Worm (Caenorhabditis elegans) whole organism, L4 larva: Measurements from ENCODE around the gene ptr-9.

Source experiments
- F26F4.8 ChIP-seq: fragments of 200-800 bp; sonication (Bioruptor generic); conservative IDR thresholded peaks from 2 replicates; pipeline ENCODE4 v1.3.6; 2022; ENCODE audit warnings: missing genetic modification characterization, missing compliant biosample characterization
- T20F7.1 ChIP-seq: fragments of 200-800 bp; sonication (Bioruptor generic); optimal IDR thresholded peaks from 2 replicates; lab custom pipeline; 2018; ENCODE audit warnings: mild to moderate bottlenecking, missing genetic modification characterization, missing compliant biosample characterization
- Y105C5A.15 ChIP-seq: fragments of 200-800 bp; sonication (Bioruptor generic); IDR thresholded peaks from 2 replicates; pipeline ENCODE4 v1.3.6; 2022; ENCODE audit warnings: missing genetic modification characterization, missing compliant biosample characterization
- aha-1 ChIP-seq: fragments of 150-350 bp; peaks from one replicate; lab custom pipeline; 2014; ENCODE audit warnings: missing biosample characterization, missing genetic modification characterization
- ama-1 ChIP-seq: fragments of 150-350 bp; optimal IDR thresholded peaks from 2 replicates; lab custom pipeline; 2014; ENCODE audit warnings: inconsistent platforms, mixed read lengths
- arid-1 ChIP-seq: fragments of 200-800 bp; sonication (Bioruptor generic); conservative IDR thresholded peaks from 2 replicates; pipeline ENCODE4 v1.3.6; 2022; ENCODE audit warnings: missing genetic modification reagents, missing genetic modification characterization, missing compliant biosample characterization
- ces-1 ChIP-seq: fragments of 150-350 bp; sonication (generic microtip); optimal IDR thresholded peaks from 4 replicates; lab custom pipeline; 2014; ENCODE audit warnings: missing biosample characterization, missing genetic modification reagents, missing genetic modification characterization
- cey-2 ChIP-seq: sonication (generic microtip); optimal IDR thresholded peaks from 3 replicates; lab custom pipeline; 2017; ENCODE audit warnings: missing genetic modification characterization, mild to moderate bottlenecking, missing compliant biosample characterization, antibody characterized with exemption, borderline replicate concordance; ENCODE audit not compliant: insufficient read depth
- daf-19 ChIP-seq: fragments of 200-800 bp; sonication (Bioruptor generic); conservative IDR thresholded peaks from 2 replicates; pipeline ENCODE4 v1.3.6; 2022; ENCODE audit warnings: missing genetic modification characterization, missing compliant biosample characterization
- dmd-6 ChIP-seq: fragments of 200-800 bp; sonication (Bioruptor generic); IDR thresholded peaks from 2 replicates; pipeline ENCODE4 v1.3.6; 2022; ENCODE audit warnings: missing genetic modification reagents, missing genetic modification characterization, missing compliant biosample characterization
- dmd-9 ChIP-seq: fragments of 200-800 bp; sonication (Bioruptor generic); IDR thresholded peaks from 2 replicates; pipeline ENCODE4 v1.3.6; 2022; ENCODE audit warnings: missing genetic modification reagents, missing genetic modification characterization, missing compliant biosample characterization
- fos-1 ChIP-seq: fragments of 150-350 bp; optimal IDR thresholded peaks from 2 replicates; lab custom pipeline; 2014; ENCODE audit warnings: missing biosample characterization, missing genetic modification characterization
- hlh-11 ChIP-seq: fragments of 200-800 bp; sonication (Bioruptor generic); optimal IDR thresholded peaks from 2 replicates; lab custom pipeline; 2018; ENCODE audit warnings: mild to moderate bottlenecking, missing genetic modification characterization, missing compliant biosample characterization
- jun-1 ChIP-seq: fragments of 150-350 bp; optimal IDR thresholded peaks from 2 replicates; lab custom pipeline; 2014; ENCODE audit warnings: missing biosample characterization, missing genetic modification reagents, missing genetic modification characterization
- lin-1 ChIP-seq: fragments of 200-800 bp; sonication (Bioruptor generic); IDR thresholded peaks from 2 replicates; pipeline ENCODE4 v1.3.6; 2022; ENCODE audit warnings: missing genetic modification reagents, missing genetic modification characterization, missing compliant biosample characterization
- lin-38 ChIP-seq: fragments of 200-800 bp; sonication (Bioruptor generic); IDR thresholded peaks from 2 replicates; pipeline ENCODE4 v1.3.6; 2022; ENCODE audit warnings: missing genetic modification reagents, missing genetic modification characterization, missing compliant biosample characterization
- mdt-29 ChIP-seq: fragments of 200-800 bp; sonication (Bioruptor generic); IDR thresholded peaks from 2 replicates; pipeline ENCODE4 v1.3.6; 2022; ENCODE audit warnings: missing genetic modification reagents, missing genetic modification characterization, missing compliant biosample characterization
- mep-1 ChIP-seq: fragments of 150-350 bp; sonication (generic microtip); optimal IDR thresholded peaks from 3 replicates; lab custom pipeline; 2014; ENCODE audit warnings: missing biosample characterization, missing genetic modification characterization
- mes-2 ChIP-seq: sonication (generic microtip); optimal IDR thresholded peaks from 2 replicates; lab custom pipeline; 2016; ENCODE audit warnings: missing genotype, mild to moderate bottlenecking, missing genetic modification characterization, missing compliant biosample characterization; ENCODE audit not compliant: poor library complexity, severe bottlenecking
- nhr-102 ChIP-seq: sonication (generic microtip); optimal IDR thresholded peaks from 2 replicates; lab custom pipeline; 2016; ENCODE audit warnings: mild to moderate bottlenecking, missing genetic modification characterization, moderate library complexity, missing compliant biosample characterization
- nhr-237 ChIP-seq: sonication (generic microtip); optimal IDR thresholded peaks from 2 replicates; lab custom pipeline; 2017; ENCODE audit warnings: missing biosample characterization, missing genetic modification characterization
- nhr-76 ChIP-seq: fragments of 150-350 bp; optimal IDR thresholded peaks from 2 replicates; lab custom pipeline; 2014; ENCODE audit warnings: missing biosample characterization, missing genetic modification characterization
- nhr-77 ChIP-seq: fragments of 150-350 bp; optimal IDR thresholded peaks from 2 replicates; lab custom pipeline; 2014; ENCODE audit warnings: missing biosample characterization, missing genetic modification characterization
- pha-4 ChIP-seq, 2 experiments: fragments of 150-350 bp in 1 of 2; fragments of 200-800 bp in 1 of 2; sonication (Bioruptor generic) in 1 of 2; IDR thresholded peaks in 1 of 2; optimal IDR thresholded peaks in 1 of 2; 2 replicates each; pipeline versions ENCODE4 v1.3.6 to Lab custom; 2014 to 2022; ENCODE audit warnings: missing genetic modification characterization in 2 of 2, missing genetic modification reagents in 2 of 2, missing biosample characterization in 1 of 2, missing compliant biosample characterization in 1 of 2
- saeg-2 ChIP-seq: fragments of 200-800 bp; sonication (Bioruptor generic); IDR thresholded peaks from 2 replicates; pipeline ENCODE4 v1.3.6; 2022; ENCODE audit warnings: missing genetic modification reagents, missing genetic modification characterization, missing compliant biosample characterization
- sdz-12 ChIP-seq: fragments of 200-800 bp; sonication (Bioruptor generic); optimal IDR thresholded peaks from 2 replicates; lab custom pipeline; 2018; ENCODE audit warnings: mild to moderate bottlenecking, missing genetic modification characterization, missing compliant biosample characterization
- set-16 ChIP-seq: fragments of 200-800 bp; sonication (Bioruptor generic); IDR thresholded peaks from 2 replicates; pipeline ENCODE4 v1.3.6; 2022; ENCODE audit warnings: missing genetic modification reagents, missing genetic modification characterization, missing compliant biosample characterization
- spr-1 ChIP-seq: sonication (generic microtip); optimal IDR thresholded peaks from 2 replicates; lab custom pipeline; 2016; ENCODE audit warnings: mild to moderate bottlenecking, missing genetic modification characterization, missing compliant biosample characterization
- spr-3 ChIP-seq: fragments of 200-800 bp; sonication (Bioruptor generic); optimal IDR thresholded peaks from 2 replicates; lab custom pipeline; 2018; ENCODE audit warnings: mild to moderate bottlenecking, missing genetic modification characterization, missing compliant biosample characterization
- tra-1 ChIP-seq: fragments of 200-800 bp; sonication (Bioruptor generic); IDR thresholded peaks from 2 replicates; pipeline ENCODE4 v1.3.6; 2022; ENCODE audit warnings: missing genetic modification reagents, missing genetic modification characterization, missing compliant biosample characterization
- unc-62 ChIP-seq, 3 experiments: fragments of 150-350 bp in 1 of 3; sonication (generic microtip); optimal IDR thresholded peaks in 2 of 3; peaks in 1 of 3; 1 replicate in 1 of 3; 2 replicates in 2 of 3; lab custom pipeline; 2014 to 2017; ENCODE audit warnings: missing biosample characterization in 3 of 3, missing genetic modification characterization in 3 of 3, missing genetic modification reagents in 3 of 3, missing genotype in 1 of 3

Gene ptr-9

ce11 chrIII:9118921-9119606 is 42.4 kb downstream of the ptr-9 start, which contains the start of gene ced-11:
ced-11 (plus strand) TSS chrIII:9119556.
- TF ChIP-seq arid-1 (GFP tag; lab: Robert Waterston, UW) (no peak), unc-62 (GFP tag; optimal IDR thresholded peaks at IDR 0.05 in 1 of 2; lab: Kevin White, UChicago) (peak in 1 of 2 experiments; percentile 17), unc-62 (tag; optimal IDR thresholded peaks at IDR 0.05; lab: Kevin White, UChicago) (no peak)

- TF ChIP-seq nhr-102 (tag; lab: Kevin White, UChicago) = no peak
- TF ChIP-seq unc-62 (GFP tag; optimal IDR thresholded peaks at IDR 0.05 in 1 of 2; lab: Kevin White, UChicago) = peak in 1 of 2 experiments; percentile 81
- no peak for TF ChIP-seq unc-62 (tag; optimal IDR thresholded peaks at IDR 0.05; lab: Kevin White, UChicago)
- TF ChIP-seq, all 104 proteins: peak for 1
Measured at ce11 chrIII:9118314-9118850, 43.1 kb downstream of the ptr-9 start, which contains the start of gene grl-11. grl-11 (minus strand) TSS chrIII:9118364.

ce11 chrIII:9115745-9116144 is 45.7 kb downstream of the ptr-9 start:
- TF ChIP-seq dmd-6 = no peak
- peak in 1 of 2 experiments; percentile 77 for TF ChIP-seq unc-62 (GFP tag; optimal IDR thresholded peaks at IDR 0.05 in 1 of 2; lab: Kevin White, UChicago)
- TF ChIP-seq unc-62 (tag; optimal IDR thresholded peaks at IDR 0.05; lab: Kevin White, UChicago) = no peak
- TF ChIP-seq lin-38 = no peak
- TF ChIP-seq set-16 = no peak
- TF ChIP-seq pha-4 (GFP tag; IDR thresholded peaks at IDR 0.05; lab: Robert Waterston, UW) = no peak
- no peak for TF ChIP-seq pha-4 (tag; optimal IDR thresholded peaks at IDR 0.05; lab: Kevin White, UChicago)
- TF ChIP-seq mes-2 (tag; lab: Kevin White, UChicago) = no peak
- TF ChIP-seq nhr-77 (tag; lab: Kevin White, UChicago) = no peak
- no peak for TF ChIP-seq ces-1 (GFP tag; lab: Kevin White, UChicago)
- TF ChIP-seq spr-3 (GFP tag; lab: Kevin White, UChicago) = no peak
- no peak for TF ChIP-seq F26F4.8 (GFP tag; lab: Robert Waterston, UW)
- TF ChIP-seq aha-1 (tag; lab: Kevin White, UChicago) = peak; percentile 52

- TF ChIP-seq lin-1 (GFP tag; lab: Robert Waterston, UW) (no peak), hlh-11 (tag; lab: Kevin White, UChicago) (no peak), daf-19 (GFP tag; lab: Robert Waterston, UW) (no peak), saeg-2 (GFP tag; lab: Robert Waterston, UW) (no peak), mes-2 (tag; lab: Kevin White, UChicago) (no peak), ama-1 (lab: Kevin White, UChicago) (no peak), cey-2 (tag; lab: Kevin White, UChicago) (no peak), jun-1 (no peak), Y105C5A.15 (GFP tag; lab: Robert Waterston, UW) (no peak), nhr-102 (tag; lab: Kevin White, UChicago) (no peak), fos-1 (tag; lab: Kevin White, UChicago) (no peak), tra-1 (GFP tag; lab: Robert Waterston, UW) (no peak), T20F7.1 (GFP tag; lab: Kevin White, UChicago) (no peak), sdz-12 (GFP tag; lab: Kevin White, UChicago) (no peak), dmd-9 (GFP tag; lab: Robert Waterston, UW) (no peak), nhr-237 (tag; lab: Kevin White, UChicago) (no peak), mdt-29 (GFP tag; lab: Robert Waterston, UW) (no peak)
Measured at ce11 chrIII:9114649-9115048, 46.8 kb downstream of the ptr-9 start, which contains the start of gene ZK512.1. ZK512.1 (plus strand) TSS chrIII:9114949.

ce11 chrIII:9114076-9114475 is 47.4 kb downstream of the ptr-9 start:
- no peak for TF ChIP-seq nhr-76
- TF ChIP-seq Y105C5A.15 (GFP tag; lab: Robert Waterston, UW) = no peak
- TF ChIP-seq aha-1 (tag; lab: Kevin White, UChicago) = peak; percentile 97
- TF ChIP-seq spr-1 (tag; lab: Kevin White, UChicago) = no peak
- no peak for TF ChIP-seq mep-1
